Worm (Caenorhabditis elegans): ENCODE results near the gene ZC302.3.

ZC302.3 gene

ce11 chrV:10762695-10763094 is 21.4 kb upstream of the ZC302.3 start, which contains the start of gene sre-6:
Gene sre-6 (minus strand): TSS chrV:10762795.
- TF ChIP-seq cog-1 (tag; optimal IDR thresholded peaks at IDR 0.05) (no peak), med-1 (GFP tag; optimal IDR thresholded peaks at IDR 0.05; ENCODE audit: insufficient read depth) (no peak), ztf-29 (GFP tag; IDR thresholded peaks at IDR 0.05) (no peak), flt-1 (GFP tag; IDR thresholded peaks at IDR 0.05) (no peak), klf-2 (GFP tag; conservative IDR thresholded peaks at IDR 0.05) (no peak), ref-1 (GFP tag; conservative IDR thresholded peaks at IDR 0.05) (no peak), ztf-23 (GFP tag; IDR thresholded peaks at IDR 0.05) (no peak), T22C8.4 (GFP tag; IDR thresholded peaks at IDR 0.05) (no peak), tab-1 (GFP tag; IDR thresholded peaks at IDR 0.05) (no peak)

- no peak for TF ChIP-seq ztf-23 (GFP tag; IDR thresholded peaks at IDR 0.05)
- no peak for TF ChIP-seq med-1 (GFP tag; optimal IDR thresholded peaks at IDR 0.05; ENCODE audit: insufficient read depth)
- TF ChIP-seq ztf-29 (GFP tag; IDR thresholded peaks at IDR 0.05) = no peak
- no peak for TF ChIP-seq flt-1 (GFP tag; IDR thresholded peaks at IDR 0.05)
- TF ChIP-seq ref-1 (GFP tag; conservative IDR thresholded peaks at IDR 0.05) = no peak
These were observed 19.6 kb upstream of the ZC302.3 start for ce11 chrV:10760839-10761238.

ce11 chrV:10758658-10759057 is 17.4 kb upstream of the ZC302.3 start, which contains the start of gene F28H7.8:
Gene F28H7.8 (plus strand): TSS chrV:10758958.
- TF ChIP-seq med-1 (GFP tag; optimal IDR thresholded peaks at IDR 0.05; ENCODE audit: insufficient read depth) (no peak), flt-1 (GFP tag; IDR thresholded peaks at IDR 0.05) (no peak), ztf-29 (GFP tag; IDR thresholded peaks at IDR 0.05) (no peak), T22C8.4 (GFP tag; IDR thresholded peaks at IDR 0.05) (no peak), cog-1 (tag; optimal IDR thresholded peaks at IDR 0.05) (no peak), tab-1 (GFP tag; IDR thresholded peaks at IDR 0.05) (no peak), klf-2 (GFP tag; conservative IDR thresholded peaks at IDR 0.05) (no peak), ref-1 (GFP tag; conservative IDR thresholded peaks at IDR 0.05) (no peak), ztf-23 (GFP tag; IDR thresholded peaks at IDR 0.05) (no peak)

- no peak for TF ChIP-seq ztf-23 (GFP tag; IDR thresholded peaks at IDR 0.05)
- TF ChIP-seq ref-1 (GFP tag; conservative IDR thresholded peaks at IDR 0.05) = no peak
- TF ChIP-seq klf-2 (GFP tag; conservative IDR thresholded peaks at IDR 0.05) = no peak
- TF ChIP-seq flt-1 (GFP tag; IDR thresholded peaks at IDR 0.05) = no peak
- TF ChIP-seq T22C8.4 (GFP tag; IDR thresholded peaks at IDR 0.05) = no peak
- no peak for TF ChIP-seq med-1 (GFP tag; optimal IDR thresholded peaks at IDR 0.05; ENCODE audit: insufficient read depth)
- TF ChIP-seq cog-1 (tag; optimal IDR thresholded peaks at IDR 0.05) = no peak
- no peak for TF ChIP-seq tab-1 (GFP tag; IDR thresholded peaks at IDR 0.05)
- TF ChIP-seq ztf-29 (GFP tag; IDR thresholded peaks at IDR 0.05) = no peak
These were observed 15.9 kb upstream of the ZC302.3 start for ce11 chrV:10757128-10757527.

- TF ChIP-seq cog-1 (tag; optimal IDR thresholded peaks at IDR 0.05) (no peak), flt-1 (GFP tag; IDR thresholded peaks at IDR 0.05) (no peak), ztf-29 (GFP tag; IDR thresholded peaks at IDR 0.05) (no peak), med-1 (GFP tag; optimal IDR thresholded peaks at IDR 0.05; ENCODE audit: insufficient read depth) (no peak), tab-1 (GFP tag; IDR thresholded peaks at IDR 0.05) (no peak), ref-1 (GFP tag; conservative IDR thresholded peaks at IDR 0.05) (no peak), T22C8.4 (GFP tag; IDR thresholded peaks at IDR 0.05) (no peak), ztf-23 (GFP tag; IDR thresholded peaks at IDR 0.05) (no peak), klf-2 (GFP tag; conservative IDR thresholded peaks at IDR 0.05) (no peak)
These were observed 15.4 kb upstream of the ZC302.3 start, which contains the start of gene irld-6 for ce11 chrV:10756698-10757097. Gene irld-6 (minus strand): TSS chrV:10756798.

ce11 chrV:10754050-10754449 is 12.8 kb upstream of the ZC302.3 start, which contains the start of gene F28H7.7:
Gene F28H7.7 (minus strand): TSS chrV:10754150.
- TF ChIP-seq T22C8.4 (GFP tag; IDR thresholded peaks at IDR 0.05) (no peak), flt-1 (GFP tag; IDR thresholded peaks at IDR 0.05) (no peak), ztf-23 (GFP tag; IDR thresholded peaks at IDR 0.05) (no peak), klf-2 (GFP tag; conservative IDR thresholded peaks at IDR 0.05) (no peak), cog-1 (tag; optimal IDR thresholded peaks at IDR 0.05) (no peak), ztf-29 (GFP tag; IDR thresholded peaks at IDR 0.05) (no peak), med-1 (GFP tag; optimal IDR thresholded peaks at IDR 0.05; ENCODE audit: insufficient read depth) (no peak), ref-1 (GFP tag; conservative IDR thresholded peaks at IDR 0.05) (no peak), tab-1 (GFP tag; IDR thresholded peaks at IDR 0.05) (no peak)

ce11 chrV:10750630-10751029 is 9.4 kb upstream of the ZC302.3 start, which contains the start of gene F28H7.3:
Gene F28H7.3 (minus strand): TSS chrV:10750788.
- TF ChIP-seq ref-1 (GFP tag; conservative IDR thresholded peaks at IDR 0.05) (no peak), T22C8.4 (GFP tag; IDR thresholded peaks at IDR 0.05) (no peak), cog-1 (tag; optimal IDR thresholded peaks at IDR 0.05) (no peak), med-1 (GFP tag; optimal IDR thresholded peaks at IDR 0.05; ENCODE audit: insufficient read depth) (no peak), klf-2 (GFP tag; conservative IDR thresholded peaks at IDR 0.05) (no peak), ztf-29 (GFP tag; IDR thresholded peaks at IDR 0.05) (no peak), flt-1 (GFP tag; IDR thresholded peaks at IDR 0.05) (no peak), ztf-23 (GFP tag; IDR thresholded peaks at IDR 0.05) (no peak), tab-1 (GFP tag; IDR thresholded peaks at IDR 0.05) (no peak)

- TF ChIP-seq ref-1 (GFP tag; conservative IDR thresholded peaks at IDR 0.05) (no peak), ztf-29 (GFP tag; IDR thresholded peaks at IDR 0.05) (no peak)
These were observed 6.2 kb upstream of the ZC302.3 start, which contains the start of the genes selt-1.2 and F28H7.2 for ce11 chrV:10747263-10747951. Gene selt-1.2 (minus strand): TSS chrV:10747363. Gene F28H7.2 (plus strand): TSS chrV:10747901.

ce11 chrV:10745034-10745433 is 3.8 kb upstream of the ZC302.3 start, which contains the start of gene srj-21:
Gene srj-21 (plus strand): TSS chrV:10745334.
- no peak for TF ChIP-seq ztf-23 (GFP tag; IDR thresholded peaks at IDR 0.05)

ce11 chrV:10743649-10744048 is 2.4 kb upstream of the ZC302.3 start, which contains the start of gene srj-22:
Gene srj-22 (minus strand): TSS chrV:10743749.
- TF ChIP-seq klf-2 (GFP tag; conservative IDR thresholded peaks at IDR 0.05) (no peak), flt-1 (GFP tag; IDR thresholded peaks at IDR 0.05) (no peak), ztf-23 (GFP tag; IDR thresholded peaks at IDR 0.05) (no peak), cog-1 (tag; optimal IDR thresholded peaks at IDR 0.05) (no peak), ztf-29 (GFP tag; IDR thresholded peaks at IDR 0.05) (no peak), T22C8.4 (GFP tag; IDR thresholded peaks at IDR 0.05) (no peak), tab-1 (GFP tag; IDR thresholded peaks at IDR 0.05) (no peak), med-1 (GFP tag; optimal IDR thresholded peaks at IDR 0.05; ENCODE audit: insufficient read depth) (no peak), ref-1 (GFP tag; conservative IDR thresholded peaks at IDR 0.05) (no peak)

Data from whole organism, midembryonic.